Worm (Caenorhabditis elegans) whole organism, young adult: Measurements from ENCODE around the gene F28F8.9.

Experiments used
- F49E8.2 ChIP-seq: sonication (generic microtip); optimal IDR thresholded peaks from 3 replicates; lab custom pipeline; 2017; ENCODE audit warnings: missing genetic modification characterization, mild to moderate bottlenecking, missing compliant biosample characterization, antibody characterized with exemption, moderate library complexity; ENCODE audit not compliant: insufficient read depth
- K12H6.12 ChIP-seq: fragments of 200-800 bp; sonication (Bioruptor generic); optimal IDR thresholded peaks from 2 replicates; lab custom pipeline; 2018; ENCODE audit warnings: mild to moderate bottlenecking, missing genetic modification characterization, missing compliant biosample characterization
- T07F8.4 ChIP-seq: sonication (generic microtip); optimal IDR thresholded peaks from 2 replicates; lab custom pipeline; 2016; ENCODE audit warnings: mild to moderate bottlenecking, missing genetic modification characterization, moderate library complexity, missing compliant biosample characterization
- Y56A3A.18 ChIP-seq: fragments of 200-800 bp; sonication (Bioruptor generic); IDR thresholded peaks from 2 replicates; pipeline ENCODE4 v1.3.6; 2022; ENCODE audit warnings: missing genetic modification reagents, missing genetic modification characterization, missing compliant biosample characterization
- Y95B8A.8 ChIP-seq: fragments of 200-800 bp; sonication (Bioruptor generic); IDR thresholded peaks from 2 replicates; pipeline ENCODE4 v1.3.6; 2022; ENCODE audit warnings: missing genetic modification reagents, missing genetic modification characterization, missing compliant biosample characterization
- aptf-2 ChIP-seq: fragments of 200-800 bp; sonication (Bioruptor generic); conservative IDR thresholded peaks from 2 replicates; pipeline ENCODE4 v1.3.6; 2022; ENCODE audit warnings: missing genetic modification reagents, missing genetic modification characterization, missing compliant biosample characterization
- athp-1 ChIP-seq: sonication (generic microtip); optimal IDR thresholded peaks from 2 replicates; lab custom pipeline; 2017; ENCODE audit warnings: mild to moderate bottlenecking, missing genetic modification characterization, missing compliant biosample characterization
- bed-2 ChIP-seq: fragments of 200-800 bp; sonication (Bioruptor generic); IDR thresholded peaks from 2 replicates; pipeline ENCODE4 v1.3.6; 2022; ENCODE audit warnings: missing genetic modification reagents, missing genetic modification characterization, missing compliant biosample characterization
- ceh-100 ChIP-seq: fragments of 200-800 bp; sonication (Bioruptor generic); IDR thresholded peaks from 2 replicates; pipeline ENCODE4 v1.3.6; 2022; ENCODE audit warnings: missing genetic modification reagents, missing genetic modification characterization, missing compliant biosample characterization
- ceh-27 ChIP-seq: fragments of 200-800 bp; sonication (Bioruptor generic); optimal IDR thresholded peaks from 2 replicates; lab custom pipeline; 2018; ENCODE audit warnings: mild to moderate bottlenecking, missing genetic modification characterization, moderate library complexity, missing compliant biosample characterization
- ceh-58 ChIP-seq: fragments of 200-800 bp; sonication (Bioruptor generic); IDR thresholded peaks from 2 replicates; pipeline ENCODE4 v1.3.6; 2022; ENCODE audit warnings: missing genetic modification characterization, missing compliant biosample characterization
- ceh-79 ChIP-seq: sonication (generic microtip); optimal IDR thresholded peaks from 2 replicates; lab custom pipeline; 2017; ENCODE audit warnings: mild to moderate bottlenecking, missing genetic modification characterization, missing compliant biosample characterization
- ceh-91 ChIP-seq: fragments of 200-800 bp; sonication (Bioruptor generic); IDR thresholded peaks from 2 replicates; pipeline ENCODE4 v1.3.6; 2022; ENCODE audit warnings: missing genetic modification reagents, missing genetic modification characterization, missing compliant biosample characterization
- die-1 ChIP-seq: sonication (generic microtip); optimal IDR thresholded peaks from 2 replicates; lab custom pipeline; 2016; ENCODE audit warnings: missing genotype, mild to moderate bottlenecking, missing genetic modification characterization, missing compliant biosample characterization
- dox-1 ChIP-seq: fragments of 200-800 bp; sonication (Bioruptor generic); IDR thresholded peaks from 2 replicates; pipeline ENCODE4 v1.3.6; 2022; ENCODE audit warnings: missing genetic modification reagents, missing genetic modification characterization, missing compliant biosample characterization
- dpff-1 ChIP-seq: sonication (generic microtip); optimal IDR thresholded peaks from 2 replicates; lab custom pipeline; 2017; ENCODE audit warnings: mild to moderate bottlenecking, missing genetic modification characterization, missing compliant biosample characterization
- dpl-1 ChIP-seq: fragments of 150-350 bp; optimal IDR thresholded peaks from 2 replicates; lab custom pipeline; 2014; ENCODE audit warnings: missing biosample characterization, missing genetic modification reagents, missing genetic modification characterization
- efl-1 ChIP-seq: fragments of 150-350 bp; optimal IDR thresholded peaks from 2 replicates; lab custom pipeline; 2014; ENCODE audit warnings: missing biosample characterization, missing genetic modification reagents, missing genetic modification characterization
- ekl-4 ChIP-seq: fragments of 200-800 bp; sonication (Bioruptor generic); IDR thresholded peaks from 2 replicates; pipeline ENCODE4 v1.3.6; 2022; ENCODE audit warnings: missing genetic modification reagents, missing genetic modification characterization, missing compliant biosample characterization
- ets-4 ChIP-seq: fragments of 200-800 bp; sonication (Bioruptor generic); optimal IDR thresholded peaks from 2 replicates; lab custom pipeline; 2018; ENCODE audit warnings: mild to moderate bottlenecking, missing genetic modification characterization, missing compliant biosample characterization
- fkh-3 ChIP-seq: sonication (generic microtip); optimal IDR thresholded peaks from 2 replicates; lab custom pipeline; 2016; ENCODE audit warnings: mild to moderate bottlenecking, missing genetic modification characterization, missing compliant biosample characterization
- hmg-1.2 ChIP-seq: fragments of 200-800 bp; sonication (Bioruptor generic); IDR thresholded peaks from 2 replicates; pipeline ENCODE4 v1.3.6; 2022; ENCODE audit warnings: missing genetic modification reagents, missing genetic modification characterization, missing compliant biosample characterization
- hmg-20 ChIP-seq: fragments of 200-800 bp; sonication (Bioruptor generic); IDR thresholded peaks from 2 replicates; pipeline ENCODE4 v1.3.6; 2022; ENCODE audit warnings: missing genetic modification reagents, missing genetic modification characterization, missing compliant biosample characterization
- hrde-1 ChIP-seq: sonication (generic microtip); optimal IDR thresholded peaks from 2 replicates; lab custom pipeline; 2016; ENCODE audit warnings: missing genetic modification characterization, mild to moderate bottlenecking, missing compliant biosample characterization, moderate library complexity, missing genotype, missing genetic modification reagents, borderline replicate concordance
- let-526 ChIP-seq: fragments of 200-800 bp; sonication (Bioruptor generic); IDR thresholded peaks from 2 replicates; pipeline ENCODE4 v1.3.6; 2022; ENCODE audit warnings: missing genetic modification reagents, missing genetic modification characterization, missing compliant biosample characterization
- lin-35 ChIP-seq, 3 experiments: fragments of 150-350 bp in 2 of 3; sonication (generic microtip) in 1 of 3; optimal IDR thresholded peaks; 2 replicates each; lab custom pipeline; 2014 to 2018; ENCODE audit warnings: missing biosample characterization in 3 of 3, missing genetic modification characterization in 3 of 3, missing genetic modification reagents in 3 of 3
- lin-40 ChIP-seq: sonication (generic microtip); optimal IDR thresholded peaks from 2 replicates; lab custom pipeline; 2016; ENCODE audit warnings: missing genetic modification characterization, mild to moderate bottlenecking, missing compliant biosample characterization, missing genotype, missing genetic modification reagents
- lin-54 ChIP-seq: fragments of 200-800 bp; sonication (Bioruptor generic); optimal IDR thresholded peaks from 2 replicates; lab custom pipeline; 2018; ENCODE audit warnings: mild to moderate bottlenecking, missing genetic modification characterization, missing compliant biosample characterization
- lsl-1 ChIP-seq: fragments of 200-800 bp; sonication (Bioruptor generic); optimal IDR thresholded peaks from 2 replicates; lab custom pipeline; 2018; ENCODE audit warnings: mild to moderate bottlenecking, missing genetic modification characterization, moderate library complexity, missing compliant biosample characterization
- madf-10 ChIP-seq: sonication (generic microtip); optimal IDR thresholded peaks from 2 replicates; lab custom pipeline; 2016; ENCODE audit warnings: mild to moderate bottlenecking, missing genetic modification characterization, missing compliant biosample characterization
- madf-3 ChIP-seq: fragments of 200-800 bp; sonication (Bioruptor generic); IDR thresholded peaks from 2 replicates; pipeline ENCODE4 v1.3.6; 2022; ENCODE audit warnings: missing genetic modification reagents, missing genetic modification characterization, missing compliant biosample characterization
- mes-4 ChIP-seq: sonication (generic microtip); optimal IDR thresholded peaks from 2 replicates; lab custom pipeline; 2016; ENCODE audit warnings: missing genotype, missing genetic modification characterization, missing compliant biosample characterization
- mxl-1 ChIP-seq: sonication (generic microtip); optimal IDR thresholded peaks from 2 replicates; lab custom pipeline; 2016; ENCODE audit warnings: missing genetic modification characterization, missing compliant biosample characterization
- nfya-1 ChIP-seq: sonication (generic microtip); optimal IDR thresholded peaks from 2 replicates; lab custom pipeline; 2017; ENCODE audit warnings: antibody characterized with exemption, missing compliant biosample characterization, missing genetic modification characterization, borderline replicate concordance; ENCODE audit not compliant: insufficient read depth
- nfya-2 ChIP-seq: fragments of 200-800 bp; sonication (Bioruptor generic); IDR thresholded peaks from 2 replicates; pipeline ENCODE4 v1.3.6; 2022; ENCODE audit warnings: missing genetic modification reagents, missing genetic modification characterization, missing compliant biosample characterization
- nhr-120 ChIP-seq: fragments of 200-800 bp; sonication (Bioruptor generic); IDR thresholded peaks from 2 replicates; pipeline ENCODE4 v1.3.6; 2022; ENCODE audit warnings: missing genetic modification characterization, missing compliant biosample characterization
- nhr-179 ChIP-seq: sonication (generic microtip); optimal IDR thresholded peaks from 2 replicates; lab custom pipeline; 2016; ENCODE audit warnings: mild to moderate bottlenecking, missing genetic modification characterization, missing compliant biosample characterization
- rcor-1 ChIP-seq: fragments of 200-800 bp; sonication (Bioruptor generic); IDR thresholded peaks from 2 replicates; pipeline ENCODE4 v1.3.6; 2022; ENCODE audit warnings: missing genetic modification reagents, missing genetic modification characterization, missing compliant biosample characterization
- rec-8 ChIP-seq, 2 experiments: sonication (generic microtip); optimal IDR thresholded peaks; 2 replicates each; lab custom pipeline; 2016; ENCODE audit warnings: mild to moderate bottlenecking in 2 of 2, missing genetic modification characterization in 2 of 2, missing genetic modification reagents in 2 of 2, missing genotype in 2 of 2, missing biosample characterization in 1 of 2, missing compliant biosample characterization in 1 of 2, moderate library complexity in 1 of 2
- repo-1 ChIP-seq: sonication (generic microtip); optimal IDR thresholded peaks from 2 replicates; lab custom pipeline; 2017; ENCODE audit warnings: mild to moderate bottlenecking, missing genetic modification characterization, missing compliant biosample characterization
- snpc-1.1 ChIP-seq: sonication (generic microtip); optimal IDR thresholded peaks from 2 replicates; lab custom pipeline; 2017; ENCODE audit warnings: missing genetic modification characterization, mild to moderate bottlenecking, missing compliant biosample characterization, antibody characterized with exemption, moderate library complexity, missing genotype, missing genetic modification reagents; ENCODE audit not compliant: insufficient read depth
- snpc-3.4 ChIP-seq: sonication (generic microtip); optimal IDR thresholded peaks from 2 replicates; lab custom pipeline; 2017; ENCODE audit warnings: missing genetic modification characterization, mild to moderate bottlenecking, missing compliant biosample characterization, antibody characterized with exemption, moderate library complexity, missing genotype, missing genetic modification reagents
- somi-1 ChIP-seq: fragments of 200-800 bp; sonication (Bioruptor generic); optimal IDR thresholded peaks from 2 replicates; lab custom pipeline; 2018; ENCODE audit warnings: mild to moderate bottlenecking, missing genetic modification characterization, missing compliant biosample characterization
- tbp1 ChIP-seq: fragments of 200-800 bp; sonication (Bioruptor generic); optimal IDR thresholded peaks from 2 replicates; lab custom pipeline; 2018; ENCODE audit warnings: mild to moderate bottlenecking, missing genetic modification characterization, missing compliant biosample characterization
- zfh-2 ChIP-seq: fragments of 200-800 bp; sonication (Bioruptor generic); conservative IDR thresholded peaks from 2 replicates; pipeline ENCODE4 v1.3.6; 2022; ENCODE audit warnings: missing genetic modification reagents, missing genetic modification characterization, missing compliant biosample characterization
- zim-3 ChIP-seq: sonication (generic microtip); optimal IDR thresholded peaks from 2 replicates; lab custom pipeline; 2017; ENCODE audit warnings: mild to moderate bottlenecking, missing genetic modification characterization, moderate library complexity, missing compliant biosample characterization
- ztf-18 ChIP-seq: sonication (generic microtip); optimal IDR thresholded peaks from 2 replicates; lab custom pipeline; 2016; ENCODE audit warnings: missing genotype, mild to moderate bottlenecking, missing genetic modification characterization, missing compliant biosample characterization
- ztf-26 ChIP-seq: sonication (generic microtip); optimal IDR thresholded peaks from 2 replicates; lab custom pipeline; 2017; ENCODE audit warnings: missing genetic modification characterization, missing compliant biosample characterization

The F28F8.9 gene

DNA sequence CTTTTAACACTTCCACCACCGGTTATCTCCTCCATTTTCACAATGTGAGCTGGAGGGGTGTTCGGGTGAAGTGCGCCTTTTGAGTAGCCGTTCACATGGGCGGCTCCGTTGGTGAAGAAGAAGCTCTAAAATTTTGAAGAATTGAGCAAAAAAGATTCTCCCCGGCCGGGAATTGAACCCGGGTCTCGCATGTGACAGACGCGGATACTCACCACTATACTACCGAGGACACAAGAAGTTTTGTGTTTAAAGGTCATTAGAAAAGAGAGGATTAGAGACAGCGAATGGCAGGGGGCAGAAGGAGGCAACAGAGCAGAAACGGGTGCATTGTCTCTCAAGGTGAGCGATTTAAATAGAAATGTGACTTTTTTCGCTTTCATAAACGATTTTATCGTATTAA lies 26.8 kb downstream of the F28F8.9 start:
- TF ChIP-seq madf-3 (GFP tag; lab: Robert Waterston, UW) (no peak), Y95B8A.8 (no peak), athp-1 (tag; lab: Kevin White, UChicago) (peak; percentile 27), Y56A3A.18 (peak; percentile 84; the same call in 1 of the 2 replicates), ztf-18 (tag; lab: Kevin White, UChicago) (peak; percentile 57), tbp1 (GFP tag; lab: Kevin White, UChicago) (peak; percentile 98), hmg-1.2 (GFP tag; lab: Robert Waterston, UW) (peak; percentile 81), dpl-1 (GFP tag; lab: Kevin White, UChicago) (no peak), somi-1 (GFP tag; lab: Kevin White, UChicago) (no peak), rec-8 (tag; optimal IDR thresholded peaks at IDR 0.05; lab: Kevin White, UChicago) (peak; percentile 36 to 56), fkh-3 (no peak), hrde-1 (peak; percentile 7), ceh-100 (0 out of 2 replicates have a peak, but pooled peaks have one; percentile 34), snpc-1.1 (tag; lab: Kevin White, UChicago) (peak; percentile 19), aptf-2 (GFP tag; lab: Robert Waterston, UW) (no peak), ceh-58 (GFP tag; lab: Robert Waterston, UW) (no peak), ceh-27 (peak; percentile 17), madf-10 (tag; lab: Kevin White, UChicago) (peak; percentile 62), ets-4 (GFP tag; lab: Kevin White, UChicago) (peak; percentile 18), mxl-1 (tag; lab: Kevin White, UChicago) (peak; percentile 33), ceh-79 (tag; lab: Kevin White, UChicago) (no peak), lin-40 (peak; percentile 47), rcor-1 (0 out of 2 replicates have a peak, but pooled peaks have one; percentile 43), ztf-26 (tag; lab: Kevin White, UChicago) (peak; percentile 39), K12H6.12 (tag; lab: Kevin White, UChicago) (no peak), dox-1 (peak; percentile 63), nfya-2 (GFP tag; lab: Robert Waterston, UW) (no peak), hmg-20 (0 out of 2 replicates have a peak, but pooled peaks have one; percentile 6), mes-4 (tag; lab: Kevin White, UChicago) (peak; percentile 32), bed-2 (GFP tag; lab: Robert Waterston, UW) (no peak), zim-3 (peak; percentile 72), zfh-2 (GFP tag; lab: Robert Waterston, UW) (peak; percentile 25; the same call in 1 of the 2 replicates), T07F8.4 (tag; lab: Kevin White, UChicago) (peak; percentile 56), efl-1 (GFP tag; lab: Kevin White, UChicago) (no peak), repo-1 (tag; lab: Kevin White, UChicago) (peak; percentile 2), F49E8.2 (tag; lab: Kevin White, UChicago) (peak; percentile 19), ceh-91 (GFP tag; lab: Robert Waterston, UW) (no peak; the same call in 1 of the 2 replicates), nfya-1 (tag; lab: Kevin White, UChicago) (no peak), lin-54 (GFP tag; lab: Kevin White, UChicago) (peak; percentile 42), nhr-179 (tag; lab: Kevin White, UChicago) (peak; percentile 44), dpff-1 (tag; lab: Kevin White, UChicago) (no peak), die-1 (tag; lab: Kevin White, UChicago) (peak; percentile 81), lsl-1 (GFP tag; lab: Kevin White, UChicago) (peak; percentile 30), let-526 (GFP tag; lab: Robert Waterston, UW) (0 out of 2 replicates have a peak, but pooled peaks have one; percentile 15), lin-35 (GFP tag; optimal IDR thresholded peaks at IDR 0.05; lab: Kevin White, UChicago) (peak in 1 of 3 experiments; percentile 54), ekl-4 (GFP tag; lab: Robert Waterston, UW) (no peak), snpc-3.4 (peak; percentile 38), nhr-120 (GFP tag; lab: Robert Waterston, UW) (no peak)
